Fruit fly (Drosophila melanogaster) whole organism, embryonic: Measurements from ENCODE around the gene PpD6.

ENCODE experiments used
- Abd-B ChIP-seq: fragments of 200-800 bp; sonication (Bioruptor generic); optimal IDR thresholded peaks from 2 replicates; lab custom pipeline; 2018; ENCODE audit warnings: missing biosample characterization, mild to moderate bottlenecking, missing genetic modification characterization, moderate library complexity
- Atf-2 ChIP-seq: fragments of 200-800 bp; sonication (Bioruptor generic); optimal IDR thresholded peaks from 2 replicates; lab custom pipeline; 2016; ENCODE audit warnings: missing biosample characterization, missing genetic modification characterization
- Blimp-1 ChIP-seq: fragments of 200-800 bp; sonication (Bioruptor generic); optimal IDR thresholded peaks from 3 replicates; lab custom pipeline; 2018; ENCODE audit warnings: missing biosample characterization, missing genetic modification characterization, mild to moderate bottlenecking, moderate library complexity, missing genetic modification reagents
- C15 ChIP-seq: fragments of 200-800 bp; sonication (Bioruptor generic); IDR thresholded peaks from 3 replicates; pipeline ENCODE4 v1.3.6; 2022; ENCODE audit warnings: missing biosample characterization, missing genetic modification characterization
- CG11093 ChIP-seq: fragments of 200-800 bp; sonication (Bioruptor generic); IDR thresholded peaks from 3 replicates; pipeline ENCODE4 v1.3.6; 2022; ENCODE audit warnings: missing biosample characterization, missing genetic modification characterization
- CG1233 ChIP-seq: fragments of 200-800 bp; sonication (Bioruptor generic); optimal IDR thresholded peaks from 4 replicates; lab custom pipeline; 2018; ENCODE audit warnings: missing biosample characterization, mild to moderate bottlenecking, missing genetic modification characterization
- CG12769 ChIP-seq: fragments of 200-800 bp; sonication (Bioruptor generic); optimal IDR thresholded peaks from 2 replicates; lab custom pipeline; 2019; ENCODE audit warnings: missing biosample characterization, mild to moderate bottlenecking, missing genetic modification characterization, moderate library complexity
- CG15269 ChIP-seq: fragments of 200-800 bp; sonication (Bioruptor generic); optimal IDR thresholded peaks from 2 replicates; lab custom pipeline; 2018; ENCODE audit warnings: missing biosample characterization, mild to moderate bottlenecking, missing genetic modification characterization, moderate library complexity
- CG15601 ChIP-seq: fragments of 200-800 bp; sonication (Bioruptor generic); optimal IDR thresholded peaks from 3 replicates; lab custom pipeline; 2019; ENCODE audit warnings: missing biosample characterization, mild to moderate bottlenecking, missing genetic modification characterization, moderate library complexity
- CG15696 ChIP-seq: fragments of 200-800 bp; sonication (Bioruptor generic); optimal IDR thresholded peaks from 2 replicates; lab custom pipeline; 2019; ENCODE audit warnings: missing biosample characterization, mild to moderate bottlenecking, missing genetic modification characterization, moderate library complexity
- CG1603 ChIP-seq: fragments of 200-800 bp; sonication (Bioruptor generic); optimal IDR thresholded peaks from 2 replicates; lab custom pipeline; 2019; ENCODE audit warnings: missing biosample characterization, mild to moderate bottlenecking, missing genetic modification characterization, moderate library complexity
- CG17359 ChIP-seq: fragments of 200-800 bp; sonication (Bioruptor generic); optimal IDR thresholded peaks from 3 replicates; lab custom pipeline; 2018; ENCODE audit warnings: missing biosample characterization, mild to moderate bottlenecking, missing genetic modification characterization, moderate library complexity
- CG30403 ChIP-seq: fragments of 200-800 bp; sonication (Bioruptor generic); optimal IDR thresholded peaks from 3 replicates; lab custom pipeline; 2016; ENCODE audit warnings: missing biosample characterization, missing genetic modification characterization
- CG5953 ChIP-seq: fragments of 200-800 bp; sonication (Bioruptor generic); IDR thresholded peaks from 2 replicates; pipeline ENCODE4 v1.3.6; 2022; ENCODE audit warnings: missing biosample characterization, missing genetic modification characterization
- CG7372 ChIP-seq: fragments of 200-800 bp; sonication (Bioruptor generic); IDR thresholded peaks from 2 replicates; pipeline ENCODE4 v1.3.6; 2022; ENCODE audit warnings: missing biosample characterization, missing genetic modification characterization
- CG7745 ChIP-seq: fragments of 200-800 bp; sonication (Bioruptor generic); optimal IDR thresholded peaks from 2 replicates; lab custom pipeline; 2018; ENCODE audit warnings: missing biosample characterization, mild to moderate bottlenecking, missing genetic modification characterization, moderate library complexity
- CG7786 ChIP-seq: fragments of 200-800 bp; sonication (Bioruptor generic); optimal IDR thresholded peaks from 2 replicates; lab custom pipeline; 2016; ENCODE audit warnings: missing biosample characterization, missing genetic modification characterization
- CG7839 ChIP-seq: fragments of 200-800 bp; sonication (Bioruptor generic); optimal IDR thresholded peaks from 3 replicates; lab custom pipeline; 2018; ENCODE audit warnings: missing biosample characterization, mild to moderate bottlenecking, missing genetic modification characterization, moderate library complexity
- CG9817 ChIP-seq: fragments of 200-800 bp; sonication (Bioruptor generic); optimal IDR thresholded peaks from 2 replicates; lab custom pipeline; 2018; ENCODE audit warnings: missing biosample characterization, mild to moderate bottlenecking, missing genetic modification characterization, moderate library complexity
- CG9932 ChIP-seq: fragments of 200-800 bp; sonication (Bioruptor generic); IDR thresholded peaks from 2 replicates; pipeline ENCODE4 v1.3.6; 2022; ENCODE audit warnings: missing biosample characterization, missing genetic modification characterization
- D ChIP-seq, 2 experiments: fragments of 200-800 bp in 1 of 2; fragments of >200 bp in 1 of 2; sonication (Bioruptor generic) in 1 of 2; optimal IDR thresholded peaks; 2 replicates in 1 of 2; 3 replicates in 1 of 2; lab custom pipeline; 2017; ENCODE audit warnings: mild to moderate bottlenecking in 1 of 2, missing biosample characterization in 1 of 2, missing genetic modification characterization in 1 of 2, missing genetic modification reagents in 1 of 2
- Dek ChIP-seq: fragments of 200-800 bp; sonication (Bioruptor generic); optimal IDR thresholded peaks from 3 replicates; lab custom pipeline; 2019; ENCODE audit warnings: missing biosample characterization, mild to moderate bottlenecking, missing genetic modification characterization, moderate library complexity
- Drgx ChIP-seq: fragments of 200-800 bp; sonication (Bioruptor generic); IDR thresholded peaks from 2 replicates; pipeline ENCODE4 v1.3.6; 2022; ENCODE audit warnings: missing biosample characterization, missing genetic modification characterization
- HHEX ChIP-seq: fragments of 200-800 bp; sonication (Bioruptor generic); optimal IDR thresholded peaks from 3 replicates; lab custom pipeline; 2017; ENCODE audit warnings: missing biosample characterization, mild to moderate bottlenecking, missing genetic modification characterization, missing genetic modification reagents
- Lpt ChIP-seq: fragments of >200 bp; optimal IDR thresholded peaks from 2 replicates; lab custom pipeline; 2018; ENCODE audit warnings: missing biosample characterization, missing genetic modification characterization
- Med ChIP-seq: fragments of 200-800 bp; sonication (Bioruptor generic); peaks from one replicate; lab custom pipeline; 2016; ENCODE audit warnings: missing biosample characterization, missing genetic modification characterization, mild to moderate bottlenecking, inconsistent platforms, moderate library complexity
- Nf-YB ChIP-seq: fragments of 200-800 bp; sonication (Bioruptor generic); optimal IDR thresholded peaks from 3 replicates; lab custom pipeline; 2019; ENCODE audit warnings: missing biosample characterization, mild to moderate bottlenecking, missing genetic modification characterization, moderate library complexity
- Ptx1 ChIP-seq: fragments of 200-800 bp; sonication (Bioruptor generic); IDR thresholded peaks from 2 replicates; pipeline ENCODE4 v1.3.6; 2022; ENCODE audit warnings: missing biosample characterization, missing genetic modification characterization
- Sox100B ChIP-seq: fragments of 200-800 bp; sonication (Bioruptor generic); optimal IDR thresholded peaks from 3 replicates; lab custom pipeline; 2018; ENCODE audit warnings: missing biosample characterization, mild to moderate bottlenecking, missing genetic modification characterization
- Sox102F ChIP-seq: fragments of 200-800 bp; sonication (Bioruptor generic); optimal IDR thresholded peaks from 2 replicates; lab custom pipeline; 2018; ENCODE audit warnings: missing biosample characterization, mild to moderate bottlenecking, missing genetic modification characterization, moderate library complexity
- Ssrp ChIP-seq: fragments of 200-800 bp; sonication (Bioruptor generic); optimal IDR thresholded peaks from 2 replicates; lab custom pipeline; 2018; ENCODE audit warnings: missing biosample characterization, mild to moderate bottlenecking, missing genetic modification characterization, moderate library complexity
- Xbp1 ChIP-seq: fragments of 200-800 bp; sonication (Bioruptor generic); optimal IDR thresholded peaks from 3 replicates; lab custom pipeline; 2016; ENCODE audit warnings: missing biosample characterization, mild to moderate bottlenecking, missing genetic modification characterization
- ase ChIP-seq: fragments of 200-800 bp; sonication (Bioruptor generic); IDR thresholded peaks from 3 replicates; pipeline ENCODE4 v1.3.6; 2022; ENCODE audit warnings: missing biosample characterization, missing genetic modification characterization
- caup ChIP-seq: fragments of 200-800 bp; sonication (Bioruptor generic); optimal IDR thresholded peaks from 3 replicates; lab custom pipeline; 2017; ENCODE audit warnings: missing biosample characterization, mild to moderate bottlenecking, missing genetic modification characterization, moderate library complexity; ENCODE audit not compliant: severe bottlenecking
- disco-r ChIP-seq: fragments of 200-800 bp; sonication (Bioruptor generic); optimal IDR thresholded peaks from 2 replicates; lab custom pipeline; 2016; ENCODE audit warnings: missing biosample characterization, missing genetic modification characterization
- eve ChIP-seq, 2 experiments: fragments of >200 bp; optimal IDR thresholded peaks; 2 replicates each; lab custom pipeline; 2017; ENCODE audit warnings: missing biosample characterization in 2 of 2, missing genetic modification characterization in 2 of 2
- fd3F ChIP-seq: fragments of 200-800 bp; sonication (Bioruptor generic); optimal IDR thresholded peaks from 2 replicates; lab custom pipeline; 2018; ENCODE audit warnings: missing biosample characterization, mild to moderate bottlenecking, missing genetic modification characterization, moderate library complexity
- grn ChIP-seq: fragments of 200-800 bp; sonication (Bioruptor generic); optimal IDR thresholded peaks from 3 replicates; lab custom pipeline; 2017; ENCODE audit warnings: missing biosample characterization, missing genetic modification characterization
- jigr1 ChIP-seq: fragments of 200-800 bp; sonication (Bioruptor generic); IDR thresholded peaks from 3 replicates; pipeline ENCODE4 v1.3.6; 2022; ENCODE audit warnings: missing biosample characterization, missing genetic modification characterization
- knrl ChIP-seq: fragments of 200-800 bp; sonication (Bioruptor generic); IDR thresholded peaks from 3 replicates; pipeline ENCODE4 v1.3.6; 2022; ENCODE audit warnings: missing biosample characterization, missing genetic modification characterization; ENCODE audit not compliant: partially characterized antibody
- lmd ChIP-seq: fragments of 200-800 bp; sonication (Bioruptor generic); IDR thresholded peaks from 2 replicates; pipeline ENCODE4 v1.3.6; 2022; ENCODE audit warnings: missing biosample characterization, missing genetic modification characterization
- mam ChIP-seq: fragments of 200-800 bp; sonication (Bioruptor generic); optimal IDR thresholded peaks from 3 replicates; lab custom pipeline; 2016; ENCODE audit warnings: missing biosample characterization, missing genetic modification characterization
- mirr ChIP-seq: fragments of 200-800 bp; sonication (Bioruptor generic); optimal IDR thresholded peaks from 3 replicates; lab custom pipeline; 2018; ENCODE audit warnings: missing biosample characterization, mild to moderate bottlenecking, missing genetic modification characterization
- seq ChIP-seq: fragments of 200-800 bp; sonication (Bioruptor generic); IDR thresholded peaks from 2 replicates; pipeline ENCODE4 v1.3.6; 2022; ENCODE audit warnings: missing biosample characterization, missing genetic modification characterization
- sob ChIP-seq: fragments of 200-800 bp; sonication (Bioruptor generic); IDR thresholded peaks from 2 replicates; pipeline ENCODE4 v1.3.6; 2022; ENCODE audit warnings: missing biosample characterization, missing genetic modification characterization
- usp ChIP-seq: fragments of >200 bp; optimal IDR thresholded peaks from 2 replicates; lab custom pipeline; 2017; ENCODE audit warnings: missing biosample characterization, missing genetic modification characterization
- wek ChIP-seq: fragments of 200-800 bp; sonication (Bioruptor generic); optimal IDR thresholded peaks from 3 replicates; lab custom pipeline; 2018; ENCODE audit warnings: missing biosample characterization, mild to moderate bottlenecking, missing genetic modification characterization, moderate library complexity
- yki ChIP-seq: fragments of >200 bp; optimal IDR thresholded peaks from 3 replicates; lab custom pipeline; 2018
- zfh1 ChIP-seq: fragments of 200-800 bp; sonication (Bioruptor generic); IDR thresholded peaks from 3 replicates; pipeline ENCODE4 v1.3.6; 2022; ENCODE audit warnings: missing biosample characterization, missing genetic modification characterization
- zfh2 ChIP-seq: fragments of 200-800 bp; sonication (Bioruptor generic); optimal IDR thresholded peaks from 2 replicates; lab custom pipeline; 2016; ENCODE audit warnings: missing biosample characterization, missing genetic modification characterization

The PpD6 gene

DNA sequence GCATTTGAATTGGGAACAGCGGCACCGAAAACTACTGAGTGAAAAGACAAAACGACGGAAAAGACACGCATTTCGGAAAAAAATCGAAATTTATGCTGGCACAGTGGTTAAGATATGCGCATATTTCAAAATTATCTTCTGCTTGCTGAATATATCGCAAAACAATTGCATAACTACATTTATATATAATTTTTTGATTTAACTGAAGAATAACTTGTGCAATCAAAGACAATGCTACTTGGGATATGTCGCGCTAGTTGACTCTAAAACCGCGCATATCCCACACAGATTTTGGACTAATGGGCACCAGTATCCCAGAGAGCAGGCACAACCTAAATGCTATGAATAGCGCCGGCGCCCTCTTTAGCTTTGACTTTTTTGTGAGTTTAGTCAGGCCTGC is 8.7 kb upstream of the PpD6 start (continued):
- TF ChIP-seq Ssrp (peak; percentile 46), seq (GFP tag; lab: Robert Waterston, UW) (peak; percentile 57), usp (GFP tag; lab: Kevin White, UChicago) (no peak), CG9932 (GFP tag; lab: Robert Waterston, UW) (0 out of 2 replicates have a peak, but pooled peaks have one; percentile 8), Drgx (GFP tag; lab: Robert Waterston, UW) (peak; percentile 59; the same call in 1 of the 2 replicates), wek (no peak), CG7786 (peak; percentile 10), disco-r (no peak), mam (GFP tag; lab: Kevin White, UChicago) (peak; percentile 26), CG7839 (tag; lab: Kevin White, UChicago) (peak; percentile 44), sob (GFP tag; lab: Robert Waterston, UW) (peak; percentile 40; the same call in 1 of the 2 replicates), CG1603 (tag; lab: Kevin White, UChicago) (peak; percentile 35), CG9817 (tag; lab: Kevin White, UChicago) (peak; percentile 17), mirr (no peak), caup (GFP tag; lab: Kevin White, UChicago) (no peak), CG15696 (tag; lab: Kevin White, UChicago) (no peak), Sox102F (peak; percentile 80), ase (GFP tag; lab: Robert Waterston, UW) (peak; percentile 57; the same call in 2 of the 3 replicates), Ptx1 (peak; percentile 76), CG7745 (tag; lab: Kevin White, UChicago) (no peak), CG17359 (tag; lab: Kevin White, UChicago) (peak; percentile 61), Xbp1 (GFP tag; lab: Kevin White, UChicago) (peak; percentile 55), fd3F (GFP tag; lab: Kevin White, UChicago) (no peak), CG15601 (peak; percentile 12), knrl (GFP tag; lab: Robert Waterston, UW) (no peak), CG15269 (tag; lab: Kevin White, UChicago) (peak; percentile 42), D (optimal IDR thresholded peaks at IDR 0.05; lab: Kevin White, UChicago) (no peak), D (GFP tag; optimal IDR thresholded peaks at IDR 0.05; lab: Kevin White, UChicago) (peak; percentile 43), Med (GFP tag; lab: Kevin White, UChicago) (peak; percentile 82), Abd-B (GFP tag; lab: Kevin White, UChicago) (no peak), HHEX (GFP tag; lab: Kevin White, UChicago) (peak; percentile 11), CG30403 (peak; percentile 42), yki (no peak), C15 (GFP tag; lab: Robert Waterston, UW) (no peak), jigr1 (0 out of 3 replicates have a peak, but pooled peaks have one; percentile 27), zfh1 (GFP tag; lab: Robert Waterston, UW) (peak; percentile 67), lmd (GFP tag; lab: Robert Waterston, UW) (peak; percentile 60; the same call in 1 of the 2 replicates), CG12769 (tag; lab: Kevin White, UChicago) (peak; percentile 65), grn (GFP tag; lab: Kevin White, UChicago) (no peak), Dek (no peak), CG11093 (GFP tag; lab: Robert Waterston, UW) (peak; percentile 55; the same call in 1 of the 3 replicates), Sox100B (peak; percentile 48), eve (GFP tag; optimal IDR thresholded peaks at IDR 0.05; lab: Kevin White, UChicago) (peak in 1 of 2 experiments; percentile 76), Lpt (GFP tag; lab: Kevin White, UChicago) (no peak), Nf-YB (GFP tag; lab: Kevin White, UChicago) (no peak), Blimp-1 (GFP tag; lab: Kevin White, UChicago) (peak; percentile 52), CG1233 (GFP tag; lab: Kevin White, UChicago) (no peak), CG5953 (GFP tag; lab: Robert Waterston, UW) (peak; percentile 60; the same call in 1 of the 2 replicates), zfh2 (GFP tag; lab: Kevin White, UChicago) (no peak), CG7372 (0 out of 2 replicates have a peak, but pooled peaks have one; percentile 9), Atf-2 (GFP tag; lab: Kevin White, UChicago) (no peak)
